Worm (Caenorhabditis elegans) whole organism, L3 larva: ENCODE data around the gene Y7A5A.20.

Source experiments
- R02D3.7 ChIP-seq: fragments of 150-350 bp; optimal IDR thresholded peaks from 2 replicates; lab custom pipeline; 2014; ENCODE audit warnings: missing biosample characterization, missing genetic modification characterization
- ZK546.5 ChIP-seq: sonication (generic microtip); optimal IDR thresholded peaks from 2 replicates; lab custom pipeline; 2017; ENCODE audit warnings: missing biosample characterization, missing genetic modification characterization
- aly-2 ChIP-seq: fragments of 150-350 bp; optimal IDR thresholded peaks from 2 replicates; lab custom pipeline; 2014; ENCODE audit warnings: missing biosample characterization, missing genetic modification characterization
- ceh-16 ChIP-seq: sonication (generic microtip); optimal IDR thresholded peaks from 2 replicates; lab custom pipeline; 2017; ENCODE audit warnings: missing biosample characterization, missing genetic modification characterization
- ceh-82 ChIP-seq: fragments of 150-350 bp; optimal IDR thresholded peaks from 2 replicates; lab custom pipeline; 2014; ENCODE audit warnings: missing biosample characterization, missing genetic modification characterization
- ceh-9 ChIP-seq: sonication (generic microtip); optimal IDR thresholded peaks from 2 replicates; lab custom pipeline; 2018; ENCODE audit warnings: missing biosample characterization, missing genetic modification characterization
- daf-12 ChIP-seq: fragments of 150-350 bp; optimal IDR thresholded peaks from 2 replicates; lab custom pipeline; 2014; ENCODE audit warnings: missing biosample characterization, missing genetic modification reagents, missing genetic modification characterization
- egl-27 ChIP-seq: sonication (generic microtip); optimal IDR thresholded peaks from 4 replicates; lab custom pipeline; 2017; ENCODE audit warnings: missing biosample characterization, missing genetic modification reagents, missing genetic modification characterization
- egl-5 ChIP-seq: fragments of 150-350 bp; optimal IDR thresholded peaks from 2 replicates; lab custom pipeline; 2017; ENCODE audit warnings: missing biosample characterization, missing genetic modification reagents, missing genetic modification characterization, inconsistent platforms
- elt-1 ChIP-seq: fragments of 150-350 bp; optimal IDR thresholded peaks from 2 replicates; lab custom pipeline; 2014; ENCODE audit warnings: missing biosample characterization, missing genetic modification characterization
- elt-2 ChIP-seq: sonication (generic microtip); optimal IDR thresholded peaks from 2 replicates; lab custom pipeline; 2016; ENCODE audit warnings: missing genetic modification reagents, mild to moderate bottlenecking, missing genetic modification characterization, missing compliant biosample characterization
- fkh-10 ChIP-seq: sonication (generic microtip); optimal IDR thresholded peaks from 2 replicates; lab custom pipeline; 2017; ENCODE audit warnings: missing biosample characterization, missing genetic modification reagents, missing genetic modification characterization
- fkh-2 ChIP-seq: fragments of 150-350 bp; optimal IDR thresholded peaks from 2 replicates; lab custom pipeline; 2014; ENCODE audit warnings: missing biosample characterization, missing genetic modification reagents, missing genetic modification characterization
- fos-1 ChIP-seq: fragments of 150-350 bp; optimal IDR thresholded peaks from 2 replicates; lab custom pipeline; 2014; ENCODE audit warnings: missing biosample characterization, missing genetic modification characterization
- hmg-11 ChIP-seq: sonication (generic microtip); optimal IDR thresholded peaks from 2 replicates; lab custom pipeline; 2016; ENCODE audit warnings: missing genetic modification characterization, missing compliant biosample characterization
- jun-1 ChIP-seq: fragments of 150-350 bp; optimal IDR thresholded peaks from 2 replicates; lab custom pipeline; 2014; ENCODE audit warnings: missing biosample characterization, missing genetic modification reagents, missing genetic modification characterization
- lin-15B ChIP-seq: fragments of 150-350 bp; optimal IDR thresholded peaks from 2 replicates; lab custom pipeline; 2014; ENCODE audit warnings: missing biosample characterization, missing genetic modification characterization
- lsy-12 ChIP-seq: sonication (generic microtip); optimal IDR thresholded peaks from 2 replicates; lab custom pipeline; 2016; ENCODE audit warnings: mild to moderate bottlenecking, missing genetic modification characterization, missing compliant biosample characterization
- mdl-1 ChIP-seq: fragments of 150-350 bp; optimal IDR thresholded peaks from 2 replicates; lab custom pipeline; 2014; ENCODE audit warnings: missing biosample characterization, missing genetic modification characterization
- mml-1 ChIP-seq: fragments of 150-350 bp; sonication (generic microtip); optimal IDR thresholded peaks from 3 replicates; lab custom pipeline; 2014; ENCODE audit warnings: missing biosample characterization, missing genetic modification characterization
- nfya-1 ChIP-seq: sonication (generic microtip); optimal IDR thresholded peaks from 2 replicates; lab custom pipeline; 2017; ENCODE audit warnings: missing genetic modification characterization, mild to moderate bottlenecking, missing compliant biosample characterization, antibody characterized with exemption, moderate library complexity; ENCODE audit not compliant: insufficient read depth
- nhr-11 ChIP-seq: fragments of 150-350 bp; optimal IDR thresholded peaks from 2 replicates; lab custom pipeline; 2014; ENCODE audit warnings: missing biosample characterization, missing genetic modification characterization
- nhr-12 ChIP-seq: fragments of 150-350 bp; optimal IDR thresholded peaks from 2 replicates; lab custom pipeline; 2014; ENCODE audit warnings: missing biosample characterization, missing genetic modification characterization
- nhr-23 ChIP-seq: fragments of 150-350 bp; optimal IDR thresholded peaks from 2 replicates; lab custom pipeline; 2014; ENCODE audit warnings: missing biosample characterization, missing genetic modification reagents, missing genetic modification characterization
- nhr-43 ChIP-seq: sonication (generic microtip); optimal IDR thresholded peaks from 2 replicates; lab custom pipeline; 2016; ENCODE audit warnings: mild to moderate bottlenecking, missing genetic modification characterization, missing compliant biosample characterization; ENCODE audit not compliant: poor library complexity, severe bottlenecking
- nhr-67 ChIP-seq: fragments of 150-350 bp; optimal IDR thresholded peaks from 2 replicates; lab custom pipeline; 2014; ENCODE audit warnings: missing biosample characterization, missing genetic modification characterization
- nhr-76 ChIP-seq: fragments of 150-350 bp; sonication (generic microtip); optimal IDR thresholded peaks from 5 replicates; lab custom pipeline; 2014; ENCODE audit warnings: missing biosample characterization, missing genetic modification characterization
- nhr-77 ChIP-seq: fragments of 150-350 bp; optimal IDR thresholded peaks from 2 replicates; lab custom pipeline; 2014; ENCODE audit warnings: missing biosample characterization, missing genetic modification characterization
- pha-4 ChIP-seq: fragments of 150-350 bp; optimal IDR thresholded peaks from 2 replicates; lab custom pipeline; 2014; ENCODE audit warnings: missing biosample characterization, missing genetic modification reagents, missing genetic modification characterization
- pqm-1 ChIP-seq: fragments of 150-350 bp; optimal IDR thresholded peaks from 2 replicates; lab custom pipeline; 2017; ENCODE audit warnings: missing biosample characterization, missing genetic modification characterization, inconsistent platforms
- sea-2 ChIP-seq: fragments of 150-350 bp; sonication (generic microtip); optimal IDR thresholded peaks from 4 replicates; lab custom pipeline; 2014; ENCODE audit warnings: missing biosample characterization, missing genetic modification reagents, missing genetic modification characterization
- skn-1 ChIP-seq: fragments of 150-350 bp; optimal IDR thresholded peaks from 2 replicates; lab custom pipeline; 2014; ENCODE audit warnings: missing biosample characterization, missing genetic modification characterization
- snpc-4 ChIP-seq: fragments of 150-350 bp; optimal IDR thresholded peaks from 2 replicates; lab custom pipeline; 2014; ENCODE audit warnings: missing biosample characterization, missing genetic modification characterization
- tbx-2 ChIP-seq: sonication (generic microtip); optimal IDR thresholded peaks from 2 replicates; lab custom pipeline; 2016; ENCODE audit warnings: mild to moderate bottlenecking, missing genetic modification characterization, missing compliant biosample characterization
- unc-39 ChIP-seq: sonication (generic microtip); optimal IDR thresholded peaks from 4 replicates; lab custom pipeline; 2017; ENCODE audit warnings: missing biosample characterization, missing genetic modification characterization
- unc-62 ChIP-seq: fragments of 150-350 bp; sonication (generic microtip); optimal IDR thresholded peaks from 4 replicates; lab custom pipeline; 2014; ENCODE audit warnings: missing biosample characterization, missing genetic modification reagents, missing genetic modification characterization
- zag-1 ChIP-seq: fragments of 150-350 bp; optimal IDR thresholded peaks from 2 replicates; lab custom pipeline; 2014; ENCODE audit warnings: missing biosample characterization, missing genetic modification characterization
- ztf-11 ChIP-seq: fragments of 150-350 bp; optimal IDR thresholded peaks from 2 replicates; lab custom pipeline; 2014; ENCODE audit warnings: missing biosample characterization, missing genetic modification characterization

Gene Y7A5A.20

DNA sequence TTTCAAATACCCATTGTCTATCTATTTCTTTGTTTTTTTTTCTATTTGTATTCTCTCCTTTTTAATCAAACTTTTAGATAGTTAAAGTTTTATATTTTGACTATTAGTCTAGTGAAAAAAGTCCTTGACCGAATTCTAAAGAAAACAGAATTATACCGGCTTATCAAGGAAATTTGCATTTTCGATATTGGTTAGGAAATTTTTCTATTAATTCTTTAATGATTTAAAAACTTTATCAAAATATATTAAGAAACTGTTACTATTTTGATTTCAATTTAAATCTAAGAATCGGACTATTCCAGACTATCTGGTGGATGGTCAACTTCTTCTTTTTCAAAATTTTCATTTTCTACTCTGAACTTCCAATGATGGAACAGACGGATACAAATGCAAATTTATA is at the start of gene Y7A5A.20:
Gene Y7A5A.20 (plus strand): TSS at position 301 of the 400 bp plus-strand sequence.
- no peak for TF ChIP-seq nhr-12 (tag; lab: Kevin White, UChicago)
- TF ChIP-seq nhr-76 (tag; lab: Kevin White, UChicago) = no peak
- TF ChIP-seq nhr-43 (tag; lab: Kevin White, UChicago) = no peak
- TF ChIP-seq nhr-77 = no peak

DNA sequence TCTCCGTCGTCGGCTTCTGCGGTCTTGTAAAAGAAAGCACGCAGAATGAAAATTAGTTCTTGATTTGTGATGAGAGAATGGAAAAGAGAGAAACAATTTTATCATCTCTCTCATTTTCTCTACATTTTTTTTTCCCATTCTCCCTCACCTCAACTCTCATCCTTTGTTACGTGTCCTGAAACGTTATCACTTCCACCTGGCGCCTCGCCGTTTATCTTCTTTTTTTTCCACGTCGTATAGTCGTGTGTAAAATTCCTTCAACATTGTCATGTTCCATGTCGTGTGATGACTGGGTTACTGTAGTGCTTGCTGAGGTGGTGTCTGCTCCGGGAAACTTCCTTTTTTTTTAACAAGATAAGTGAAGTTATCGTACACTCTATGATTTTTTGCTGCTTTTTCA is 48.7 kb upstream of the Y7A5A.20 start:
- no peak for TF ChIP-seq lin-15B
- TF ChIP-seq ZK546.5 (tag; lab: Kevin White, UChicago) = no peak
- TF ChIP-seq nhr-12 (tag; lab: Kevin White, UChicago) = no peak
- no peak for TF ChIP-seq ceh-9 (tag; lab: Kevin White, UChicago)
- TF ChIP-seq elt-2 (tag; lab: Kevin White, UChicago) = peak; percentile 98
- no peak for TF ChIP-seq daf-12 (tag; lab: Kevin White, UChicago)
- TF ChIP-seq hmg-11 (tag; lab: Kevin White, UChicago) = no peak
- TF ChIP-seq elt-1 (tag; lab: Kevin White, UChicago) = no peak
- TF ChIP-seq pqm-1 = peak; percentile 95
- no peak for TF ChIP-seq nhr-11 (tag; lab: Kevin White, UChicago)
- peak; percentile 55 for TF ChIP-seq pha-4 (tag; lab: Kevin White, UChicago)
- TF ChIP-seq nfya-1 = peak; percentile 53
- TF ChIP-seq ztf-11 = no peak
- TF ChIP-seq ceh-16 (tag; lab: Kevin White, UChicago) = no peak
- TF ChIP-seq lsy-12 = no peak
- no peak for TF ChIP-seq nhr-67 (tag; lab: Kevin White, UChicago)
- peak; percentile 33 for TF ChIP-seq snpc-4 (tag; lab: Kevin White, UChicago)
- TF ChIP-seq nhr-76 (tag; lab: Kevin White, UChicago) = no peak
- TF ChIP-seq fkh-2 = no peak
- peak; percentile 87 for TF ChIP-seq jun-1 (tag; lab: Kevin White, UChicago)
- peak; percentile 8 for TF ChIP-seq fos-1 (tag; lab: Kevin White, UChicago)
- no peak for TF ChIP-seq nhr-23
- TF ChIP-seq sea-2 (GFP tag; lab: Kevin White, UChicago) = no peak
- TF ChIP-seq unc-62 (GFP tag; lab: Kevin White, UChicago) = no peak
- TF ChIP-seq ceh-82 = no peak
- peak; percentile 63 for TF ChIP-seq skn-1 (tag; lab: Kevin White, UChicago)
- no peak for TF ChIP-seq zag-1 (tag; lab: Kevin White, UChicago)
- TF ChIP-seq R02D3.7 (tag; lab: Kevin White, UChicago) = no peak
- TF ChIP-seq nhr-43 (tag; lab: Kevin White, UChicago) = no peak
- no peak for TF ChIP-seq tbx-2

DNA sequence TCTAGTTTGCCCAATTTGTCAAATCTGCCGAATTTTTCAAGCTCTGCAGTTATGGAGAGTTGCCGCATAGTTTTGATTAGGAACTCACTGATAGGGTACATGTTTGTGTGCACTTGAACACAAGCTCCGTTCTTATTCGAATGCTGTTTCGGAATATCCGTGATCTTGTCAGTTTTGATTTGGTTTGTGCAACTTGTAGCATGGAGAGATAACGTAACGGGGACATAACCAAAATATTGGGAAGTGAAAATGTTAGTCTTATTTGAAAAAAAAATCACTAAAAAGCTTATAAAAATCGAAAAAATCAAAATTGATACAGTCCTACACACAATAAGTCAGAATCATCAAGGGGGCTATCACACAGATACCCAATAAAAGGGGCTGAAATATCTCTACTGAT is 46.1 kb upstream of the Y7A5A.20 start, which contains the start of gene Y7A5A.24:
Gene Y7A5A.24 (minus strand): TSS at position 101 of the 400 bp plus-strand sequence.
- TF ChIP-seq ceh-16 (tag; lab: Kevin White, UChicago) (no peak), egl-27 (no peak), daf-12 (tag; lab: Kevin White, UChicago) (no peak), fkh-10 (no peak)

DNA sequence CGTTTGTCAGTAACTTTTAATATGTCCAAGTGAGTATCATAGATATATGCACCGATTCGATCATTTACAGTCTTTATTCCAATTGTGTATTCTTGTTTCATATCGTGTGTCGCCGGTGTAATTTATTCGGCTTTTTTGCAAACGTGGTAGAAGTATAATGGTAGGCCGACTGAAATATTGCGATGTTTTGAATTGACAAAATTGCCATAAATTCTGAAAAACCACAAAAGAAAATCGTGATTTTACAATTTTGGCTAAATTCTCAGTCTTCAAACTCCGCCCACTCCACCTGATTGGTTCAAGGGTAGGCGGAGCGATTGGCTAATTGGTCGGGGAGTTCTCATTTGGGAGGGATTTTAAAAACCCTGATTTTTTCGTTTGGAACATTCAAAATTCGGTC is 43.6 kb upstream of the Y7A5A.20 start, which contains the start of gene Y7A5A.3:
Gene Y7A5A.3 (minus strand): TSS at position 101 of the 400 bp plus-strand sequence.
- no peak for TF ChIP-seq unc-39 (tag; lab: Kevin White, UChicago)

DNA sequence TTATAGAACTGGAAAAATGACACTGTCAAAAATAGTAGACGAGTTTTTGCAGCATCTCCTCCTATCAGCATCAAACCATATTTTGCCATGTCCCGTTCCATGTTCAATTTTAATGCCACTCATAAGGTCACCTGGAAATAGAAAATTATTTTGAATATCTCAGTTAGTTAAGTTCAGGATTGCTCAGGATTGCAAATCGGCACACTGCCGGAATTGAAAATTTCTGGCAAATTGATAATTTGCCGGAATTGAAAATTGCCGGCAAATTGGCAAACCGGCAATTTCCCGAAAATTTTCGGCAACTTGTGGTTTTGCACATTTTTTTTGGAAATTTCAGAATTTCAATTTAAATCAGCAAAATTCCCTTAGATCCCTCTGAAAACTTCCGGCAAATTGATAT is 41.4 kb upstream of the Y7A5A.20 start, which contains the start of gene Y7A5A.5:
Gene Y7A5A.5 (minus strand): TSS at position 101 of the 400 bp plus-strand sequence.
- TF ChIP-seq R02D3.7 (tag; lab: Kevin White, UChicago) (no peak), ztf-11 (no peak), fkh-10 (no peak), tbx-2 (no peak), snpc-4 (tag; lab: Kevin White, UChicago) (no peak), nhr-12 (tag; lab: Kevin White, UChicago) (no peak), egl-27 (no peak), nhr-11 (tag; lab: Kevin White, UChicago) (no peak), aly-2 (tag; lab: Kevin White, UChicago) (no peak), mml-1 (no peak), hmg-11 (tag; lab: Kevin White, UChicago) (no peak), ceh-82 (no peak), mdl-1 (no peak), egl-5 (tag; lab: Kevin White, UChicago) (no peak)
